Fruit fly (Drosophila melanogaster) whole organism, embryonic: ENCODE results near the gene CG15916.

Source experiments
- BtbVII ChIP-seq: fragments of 200-800 bp; sonication (Bioruptor generic); optimal IDR thresholded peaks from 3 replicates; lab custom pipeline; 2017; ENCODE audit warnings: missing biosample characterization, mild to moderate bottlenecking, missing genetic modification characterization
- C15 ChIP-seq: fragments of 200-800 bp; sonication (Bioruptor generic); IDR thresholded peaks from 3 replicates; pipeline ENCODE4 v1.3.6; 2022; ENCODE audit warnings: missing biosample characterization, missing genetic modification characterization
- CG10209 ChIP-seq: fragments of 200-800 bp; sonication (Bioruptor generic); optimal IDR thresholded peaks from 3 replicates; lab custom pipeline; 2017; ENCODE audit warnings: missing biosample characterization, mild to moderate bottlenecking, missing genetic modification characterization, missing genetic modification reagents
- CG10366 ChIP-seq: fragments of 200-800 bp; sonication (Bioruptor generic); IDR thresholded peaks from 2 replicates; pipeline ENCODE4 v1.3.6; 2022; ENCODE audit warnings: missing biosample characterization, missing genetic modification characterization
- CG10462 ChIP-seq: fragments of 200-800 bp; sonication (Bioruptor generic); optimal IDR thresholded peaks from 2 replicates; lab custom pipeline; 2016; ENCODE audit warnings: missing biosample characterization, missing genetic modification characterization
- CG10543 ChIP-seq: fragments of 200-800 bp; sonication (Bioruptor generic); optimal IDR thresholded peaks from 3 replicates; lab custom pipeline; 2017; ENCODE audit warnings: missing biosample characterization, mild to moderate bottlenecking, missing genetic modification characterization, moderate library complexity
- CG11456 ChIP-seq: fragments of 200-800 bp; sonication (Bioruptor generic); IDR thresholded peaks from 3 replicates; pipeline ENCODE4 v1.3.6; 2022; ENCODE audit warnings: missing biosample characterization, missing genetic modification characterization
- CG14441 ChIP-seq: fragments of 200-800 bp; sonication (Bioruptor generic); IDR thresholded peaks from 2 replicates; pipeline ENCODE4 v1.3.6; 2022; ENCODE audit warnings: missing biosample characterization, missing genetic modification characterization
- CG14860 ChIP-seq: fragments of 200-800 bp; sonication (Bioruptor generic); IDR thresholded peaks from 3 replicates; pipeline ENCODE4 v1.3.6; 2022; ENCODE audit warnings: missing biosample characterization, missing genetic modification characterization; ENCODE audit not compliant: partially characterized antibody
- CG14965 ChIP-seq: fragments of 200-800 bp; sonication (Bioruptor generic); optimal IDR thresholded peaks from 2 replicates; lab custom pipeline; 2016; ENCODE audit warnings: missing biosample characterization, missing genetic modification characterization, borderline replicate concordance
- CG1602 ChIP-seq: fragments of 200-800 bp; sonication (Bioruptor generic); optimal IDR thresholded peaks from 3 replicates; lab custom pipeline; 2016; ENCODE audit warnings: missing biosample characterization, missing genetic modification characterization
- CG16779 ChIP-seq: fragments of 200-800 bp; sonication (Bioruptor generic); IDR thresholded peaks from 2 replicates; pipeline ENCODE4 v1.3.6; 2022; ENCODE audit warnings: missing biosample characterization, missing genetic modification characterization
- CG16813 ChIP-seq: fragments of 200-800 bp; sonication (Bioruptor generic); IDR thresholded peaks from 3 replicates; pipeline ENCODE4 v1.3.6; 2022; ENCODE audit warnings: missing biosample characterization, missing genetic modification characterization; ENCODE audit not compliant: partially characterized antibody
- CG17612 ChIP-seq: fragments of 200-800 bp; sonication (Bioruptor generic); IDR thresholded peaks from 2 replicates; pipeline ENCODE4 v1.3.6; 2022; ENCODE audit warnings: missing biosample characterization, missing genetic modification characterization
- CG17829 ChIP-seq: fragments of 200-800 bp; optimal IDR thresholded peaks from 2 replicates; lab custom pipeline; 2019; ENCODE audit warnings: missing biosample characterization, mild to moderate bottlenecking, missing genetic modification characterization, moderate library complexity
- CG4282 ChIP-seq: fragments of 200-800 bp; sonication (Bioruptor generic); optimal IDR thresholded peaks from 2 replicates; lab custom pipeline; 2016; ENCODE audit warnings: missing biosample characterization, missing genetic modification characterization
- CG4360 ChIP-seq: fragments of 200-800 bp; sonication (Bioruptor generic); IDR thresholded peaks from 2 replicates; pipeline ENCODE4 v1.3.6; 2022; ENCODE audit warnings: missing biosample characterization, missing genetic modification characterization
- CG4617 ChIP-seq: fragments of 200-800 bp; sonication (Bioruptor generic); optimal IDR thresholded peaks from 3 replicates; lab custom pipeline; 2016; ENCODE audit warnings: missing biosample characterization, missing genetic modification characterization, borderline replicate concordance
- CG8924 ChIP-seq: fragments of 200-800 bp; optimal IDR thresholded peaks from 3 replicates; lab custom pipeline; 2019; ENCODE audit warnings: missing biosample characterization, mild to moderate bottlenecking, missing genetic modification characterization, moderate library complexity
- CG9609 ChIP-seq: fragments of 200-800 bp; sonication (Bioruptor generic); optimal IDR thresholded peaks from 3 replicates; lab custom pipeline; 2016; ENCODE audit warnings: missing biosample characterization, missing genetic modification characterization
- CG9932 ChIP-seq: fragments of 200-800 bp; sonication (Bioruptor generic); IDR thresholded peaks from 2 replicates; pipeline ENCODE4 v1.3.6; 2022; ENCODE audit warnings: missing biosample characterization, missing genetic modification characterization
- CHES-1-like ChIP-seq: fragments of 200-800 bp; sonication (Bioruptor generic); optimal IDR thresholded peaks from 2 replicates; lab custom pipeline; 2016; ENCODE audit warnings: missing biosample characterization, missing genetic modification characterization
- Chrac-16 ChIP-seq: fragments of 200-800 bp; sonication (Bioruptor generic); optimal IDR thresholded peaks from 3 replicates; lab custom pipeline; 2016; ENCODE audit warnings: missing biosample characterization, missing genetic modification characterization
- Deaf1 ChIP-seq: fragments of 200-800 bp; optimal IDR thresholded peaks from 3 replicates; lab custom pipeline; 2019; ENCODE audit warnings: missing biosample characterization, mild to moderate bottlenecking, missing genetic modification characterization, moderate library complexity
- Dp ChIP-seq: fragments of 200-800 bp; sonication (Bioruptor generic); optimal IDR thresholded peaks from 2 replicates; lab custom pipeline; 2018; ENCODE audit warnings: missing biosample characterization, mild to moderate bottlenecking, missing genetic modification characterization, moderate library complexity
- ERR ChIP-seq: fragments of 200-800 bp; sonication (Bioruptor generic); optimal IDR thresholded peaks from 2 replicates; lab custom pipeline; 2016; ENCODE audit warnings: missing biosample characterization, missing genetic modification characterization
- Fer1 ChIP-seq: fragments of 200-800 bp; sonication (Bioruptor generic); optimal IDR thresholded peaks from 2 replicates; lab custom pipeline; 2017; ENCODE audit warnings: missing biosample characterization, mild to moderate bottlenecking, missing genetic modification characterization
- Hmr ChIP-seq: fragments of 200-800 bp; sonication (Bioruptor generic); optimal IDR thresholded peaks from 3 replicates; lab custom pipeline; 2017; ENCODE audit warnings: mild to moderate bottlenecking, missing biosample characterization, missing genetic modification reagents, missing genetic modification characterization
- Myb ChIP-seq: fragments of 200-800 bp; sonication (Bioruptor generic); optimal IDR thresholded peaks from 2 replicates; lab custom pipeline; 2016; ENCODE audit warnings: missing biosample characterization, missing genetic modification characterization
- Nf-YB ChIP-seq: fragments of 200-800 bp; sonication (Bioruptor generic); optimal IDR thresholded peaks from 3 replicates; lab custom pipeline; 2019; ENCODE audit warnings: missing biosample characterization, mild to moderate bottlenecking, missing genetic modification characterization, moderate library complexity
- Oaz ChIP-seq: fragments of 200-800 bp; sonication (Bioruptor generic); IDR thresholded peaks from 2 replicates; pipeline ENCODE4 v1.3.6; 2022; ENCODE audit warnings: missing biosample characterization, missing genetic modification characterization
- Poxn ChIP-seq: fragments of 200-800 bp; sonication (Bioruptor generic); IDR thresholded peaks from 2 replicates; pipeline ENCODE4 v1.3.6; 2022; ENCODE audit warnings: missing biosample characterization, missing genetic modification characterization
- Sox100B ChIP-seq: fragments of 200-800 bp; sonication (Bioruptor generic); optimal IDR thresholded peaks from 3 replicates; lab custom pipeline; 2018; ENCODE audit warnings: missing biosample characterization, mild to moderate bottlenecking, missing genetic modification characterization
- Usf ChIP-seq: fragments of 200-800 bp; sonication (Bioruptor generic); optimal IDR thresholded peaks from 2 replicates; lab custom pipeline; 2017; ENCODE audit warnings: missing genotype, missing biosample characterization, missing genetic modification characterization
- Vsx1 ChIP-seq: fragments of 200-800 bp; sonication (Bioruptor generic); optimal IDR thresholded peaks from 2 replicates; lab custom pipeline; 2017; ENCODE audit warnings: missing biosample characterization, mild to moderate bottlenecking, missing genetic modification characterization, missing genetic modification reagents
- Xbp1 ChIP-seq: fragments of 200-800 bp; sonication (Bioruptor generic); optimal IDR thresholded peaks from 3 replicates; lab custom pipeline; 2016; ENCODE audit warnings: missing biosample characterization, mild to moderate bottlenecking, missing genetic modification characterization
- ab ChIP-seq: fragments of 200-800 bp; sonication (Bioruptor generic); optimal IDR thresholded peaks from 2 replicates; lab custom pipeline; 2016; ENCODE audit warnings: missing biosample characterization, missing genetic modification characterization
- abd-A ChIP-seq: fragments of 200-800 bp; sonication (Bioruptor generic); optimal IDR thresholded peaks from 3 replicates; lab custom pipeline; 2019; ENCODE audit warnings: missing biosample characterization, mild to moderate bottlenecking, missing genetic modification characterization, moderate library complexity
- az2 ChIP-seq: fragments of 200-800 bp; sonication (Bioruptor generic); optimal IDR thresholded peaks from 3 replicates; lab custom pipeline; 2016; ENCODE audit warnings: missing biosample characterization, missing genetic modification characterization
- disco-r ChIP-seq: fragments of 200-800 bp; sonication (Bioruptor generic); optimal IDR thresholded peaks from 2 replicates; lab custom pipeline; 2016; ENCODE audit warnings: missing biosample characterization, missing genetic modification characterization
- gce ChIP-seq: fragments of 200-800 bp; sonication (Bioruptor generic); IDR thresholded peaks from 3 replicates; pipeline ENCODE4 v1.3.6; 2022; ENCODE audit warnings: missing biosample characterization, missing genetic modification characterization
- grn ChIP-seq: fragments of 200-800 bp; sonication (Bioruptor generic); optimal IDR thresholded peaks from 3 replicates; lab custom pipeline; 2017; ENCODE audit warnings: missing biosample characterization, missing genetic modification characterization
- kah ChIP-seq: fragments of 200-800 bp; sonication (Bioruptor generic); optimal IDR thresholded peaks from 2 replicates; lab custom pipeline; 2018; ENCODE audit warnings: missing biosample characterization, mild to moderate bottlenecking, missing genetic modification characterization
- nau ChIP-seq: fragments of 200-800 bp; sonication (Bioruptor generic); optimal IDR thresholded peaks from 3 replicates; lab custom pipeline; 2017; ENCODE audit warnings: missing biosample characterization, mild to moderate bottlenecking, missing genetic modification characterization, missing genetic modification reagents
- p53 ChIP-seq: fragments of 200-800 bp; sonication (Bioruptor generic); optimal IDR thresholded peaks from 2 replicates; lab custom pipeline; 2016; ENCODE audit warnings: missing biosample characterization, missing genetic modification characterization
- peb ChIP-seq: fragments of 200-800 bp; sonication (Bioruptor generic); IDR thresholded peaks from 2 replicates; pipeline ENCODE4 v1.3.6; 2022; ENCODE audit warnings: missing biosample characterization, missing genetic modification characterization
- pita ChIP-seq: fragments of 200-800 bp; sonication (Bioruptor generic); optimal IDR thresholded peaks from 2 replicates; lab custom pipeline; 2017; ENCODE audit warnings: missing biosample characterization, mild to moderate bottlenecking, missing genetic modification characterization
- pros ChIP-seq: fragments of 200-800 bp; sonication (Bioruptor generic); optimal IDR thresholded peaks from 3 replicates; lab custom pipeline; 2019; ENCODE audit warnings: missing biosample characterization, mild to moderate bottlenecking, missing genetic modification characterization, moderate library complexity
- pzg ChIP-seq: fragments of 200-800 bp; sonication (Bioruptor generic); optimal IDR thresholded peaks from 3 replicates; lab custom pipeline; 2018; ENCODE audit warnings: missing biosample characterization, mild to moderate bottlenecking, missing genetic modification characterization, moderate library complexity
- so ChIP-seq: fragments of 200-800 bp; sonication (Bioruptor generic); IDR thresholded peaks from 3 replicates; pipeline ENCODE4 v1.3.6; 2022; ENCODE audit warnings: missing biosample characterization, missing genetic modification characterization
- ssp ChIP-seq: fragments of 200-800 bp; sonication (Bioruptor generic); IDR thresholded peaks from 2 replicates; pipeline ENCODE4 v1.3.6; 2022; ENCODE audit warnings: missing biosample characterization, missing genetic modification characterization
- usp ChIP-seq: fragments of >200 bp; optimal IDR thresholded peaks from 2 replicates; lab custom pipeline; 2017; ENCODE audit warnings: missing biosample characterization, missing genetic modification characterization
- zfh2 ChIP-seq: fragments of 200-800 bp; sonication (Bioruptor generic); optimal IDR thresholded peaks from 2 replicates; lab custom pipeline; 2016; ENCODE audit warnings: missing biosample characterization, missing genetic modification characterization

Gene CG15916

DNA sequence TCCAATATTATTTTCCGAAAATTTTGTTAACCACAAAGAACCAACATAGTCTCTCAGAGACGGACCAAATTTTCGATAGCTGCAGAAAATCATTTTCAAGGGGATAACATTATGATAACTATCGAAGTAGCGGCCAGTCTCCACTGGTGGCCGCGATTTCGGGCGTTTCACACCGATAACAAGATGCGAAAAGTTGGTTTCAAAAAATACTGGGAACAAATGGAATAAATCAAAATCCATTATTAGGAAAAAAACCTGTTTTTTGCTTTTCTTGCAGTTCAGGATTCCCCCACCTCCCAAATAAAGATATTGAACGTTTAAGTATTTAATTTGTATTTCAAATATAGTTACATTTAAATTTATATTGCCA lies 3.2 kb upstream of the CG15916 start, which contains the start of gene tay:
TSS of gene tay (minus strand) at position 65 of the 370 bp plus-strand sequence.
- no peak for TF ChIP-seq CG17612 (GFP tag; lab: Robert Waterston, UW)
- peak; percentile 80 for TF ChIP-seq CG16813 (GFP tag; lab: Robert Waterston, UW)
- no peak for TF ChIP-seq az2 (GFP tag; lab: Kevin White, UChicago)
- peak; percentile 35 for TF ChIP-seq zfh2 (GFP tag; lab: Kevin White, UChicago)
- no peak; the same call in 1 of the 2 replicates for TF ChIP-seq CG9932 (GFP tag; lab: Robert Waterston, UW)
- TF ChIP-seq pzg (GFP tag; lab: Kevin White, UChicago), result peak; percentile 84
- TF ChIP-seq CG10209, result no peak
- no peak for TF ChIP-seq Oaz
- no peak for TF ChIP-seq kah
- TF ChIP-seq Usf, result no peak
- no peak for TF ChIP-seq CG9609 (GFP tag; lab: Kevin White, UChicago)
- TF ChIP-seq CG10366 (GFP tag; lab: Robert Waterston, UW), result no peak
- no peak for TF ChIP-seq ab (GFP tag; lab: Kevin White, UChicago)
- TF ChIP-seq Myb, result peak; percentile 42
- TF ChIP-seq usp (GFP tag; lab: Kevin White, UChicago), result no peak
- TF ChIP-seq p53 (GFP tag; lab: Kevin White, UChicago), result no peak
- TF ChIP-seq CG8924 (tag; lab: Kevin White, UChicago), result no peak
- TF ChIP-seq CG16779, result no peak
- no peak for TF ChIP-seq gce
- no peak for TF ChIP-seq CG4282 (GFP tag; lab: Kevin White, UChicago)
- no peak for TF ChIP-seq ERR (GFP tag; lab: Kevin White, UChicago)
- TF ChIP-seq Dp (GFP tag; lab: Kevin White, UChicago), result peak; percentile 6
- TF ChIP-seq CG14965 (GFP tag; lab: Kevin White, UChicago), result no peak
- TF ChIP-seq ssp (GFP tag; lab: Robert Waterston, UW), result peak; percentile 95
- TF ChIP-seq CG14860 (GFP tag; lab: Robert Waterston, UW), result no peak; the same call in 2 of the 3 replicates
- TF ChIP-seq CG17829, result no peak
- TF ChIP-seq so (GFP tag; lab: Robert Waterston, UW), result no peak
- no peak for TF ChIP-seq Nf-YB
- TF ChIP-seq nau, result no peak
- no peak for TF ChIP-seq C15 (GFP tag; lab: Robert Waterston, UW)
- TF ChIP-seq CG4360 (GFP tag; lab: Robert Waterston, UW), result no peak
- no peak for TF ChIP-seq grn (GFP tag; lab: Kevin White, UChicago)
- TF ChIP-seq Fer1, result no peak
- no peak for TF ChIP-seq pita
- no peak for TF ChIP-seq Sox100B
- no peak for TF ChIP-seq CG11456 (GFP tag; lab: Robert Waterston, UW)
- no peak for TF ChIP-seq CG10462 (GFP tag; lab: Kevin White, UChicago)
- no peak for TF ChIP-seq CG1602 (GFP tag; lab: Kevin White, UChicago)
- TF ChIP-seq Hmr, result no peak
- no peak for TF ChIP-seq Poxn (GFP tag; lab: Robert Waterston, UW)
- no peak for TF ChIP-seq CG14441 (GFP tag; lab: Robert Waterston, UW)
- TF ChIP-seq abd-A, result no peak
- TF ChIP-seq Xbp1 (GFP tag; lab: Kevin White, UChicago), result no peak
- TF ChIP-seq pros (GFP tag; lab: Kevin White, UChicago), result no peak
- TF ChIP-seq CG10543 (GFP tag; lab: Kevin White, UChicago), result no peak
- TF ChIP-seq Deaf1, result no peak
- peak; percentile 1 for TF ChIP-seq CHES-1-like
- no peak for TF ChIP-seq disco-r (GFP tag; lab: Kevin White, UChicago)
- TF ChIP-seq peb (GFP tag; lab: Robert Waterston, UW), result no peak
- TF ChIP-seq CG4617 (GFP tag; lab: Kevin White, UChicago), result peak; percentile 43
- TF ChIP-seq BtbVII (GFP tag; lab: Kevin White, UChicago), result no peak
- TF ChIP-seq Vsx1 (GFP tag; lab: Kevin White, UChicago), result no peak
- TF ChIP-seq Chrac-16 (GFP tag; lab: Kevin White, UChicago), result no peak
